Worm (Caenorhabditis elegans) whole organism, dauer: ENCODE data around the gene pho-4.

Experiments used
- unc-62 ChIP-seq: sonication (generic microtip); optimal IDR thresholded peaks from 2 replicates; lab custom pipeline; 2017; ENCODE audit warnings: missing biosample characterization, missing genetic modification reagents, missing genetic modification characterization

Gene pho-4

ce11 chrII:5231111-5231510 is 7.2 kb downstream of the pho-4 start, which contains the start of gene EGAP2.1:
Gene EGAP2.1 (plus strand): TSS chrII:5231411.
- TF ChIP-seq unc-62: no peak

ce11 chrII:5229596-5229995 is 8.7 kb downstream of the pho-4 start, which contains the start of gene EGAP2.2:
Gene EGAP2.2 (plus strand): TSS chrII:5229896.
- no peak for TF ChIP-seq unc-62

ce11 chrII:5228662-5229061 is 9.6 kb downstream of the pho-4 start:
- no peak for TF ChIP-seq unc-62

ce11 chrII:5227768-5228167 is 10.5 kb downstream of the pho-4 start:
- no peak for TF ChIP-seq unc-62

- no peak for TF ChIP-seq unc-62
Observed at ce11 chrII:5226309-5226708, 12.0 kb downstream of the pho-4 start.

ce11 chrII:5225284-5225683 is 13.0 kb downstream of the pho-4 start, which contains the start of gene dsh-1:
Gene dsh-1 (minus strand): TSS chrII:5225384.
- TF ChIP-seq unc-62: no peak

- TF ChIP-seq unc-62: no peak
Observed at ce11 chrII:5222830-5223229, 15.4 kb downstream of the pho-4 start.

ce11 chrII:5220648-5221047 is 17.6 kb downstream of the pho-4 start:
- TF ChIP-seq unc-62: no peak

- no peak for TF ChIP-seq unc-62
Observed at ce11 chrII:5218349-5218748, 19.9 kb downstream of the pho-4 start.

- no peak for TF ChIP-seq unc-62
Observed at ce11 chrII:5212675-5213074, 25.6 kb downstream of the pho-4 start, which contains the start of gene C34F11.1. Gene C34F11.1 (plus strand): TSS chrII:5212975.

ce11 chrII:5211970-5212369 is 26.3 kb downstream of the pho-4 start, which contains the start of gene C34F11.2:
Gene C34F11.2 (plus strand): TSS chrII:5212270.
- TF ChIP-seq unc-62: no peak

- no peak for TF ChIP-seq unc-62
Observed at ce11 chrII:5210830-5211229, 27.4 kb downstream of the pho-4 start, which contains the start of gene C34F11.8. Gene C34F11.8 (minus strand): TSS chrII:5210964.

ce11 chrII:5209122-5209521 is 29.1 kb downstream of the pho-4 start:
- no peak for TF ChIP-seq unc-62

ce11 chrII:5205286-5205685 is 33.0 kb downstream of the pho-4 start:
- TF ChIP-seq unc-62: no peak

- TF ChIP-seq unc-62: no peak
Observed at ce11 chrII:5202930-5203329, 35.3 kb downstream of the pho-4 start, which contains the start of gene ampd-1. Gene ampd-1 (plus strand): TSS chrII:5203322.

ce11 chrII:5201922-5202562 is 36.2 kb downstream of the pho-4 start:
- no peak for TF ChIP-seq unc-62

- TF ChIP-seq unc-62: no peak
Observed at ce11 chrII:5200987-5201582, 37.2 kb downstream of the pho-4 start.

- TF ChIP-seq unc-62: no peak
Observed at ce11 chrII:5199497-5199896, 38.8 kb downstream of the pho-4 start, which contains the start of gene msp-50. Gene msp-50 (plus strand): TSS chrII:5199797.
